Fruit fly (Drosophila melanogaster) whole organism, pupa: ENCODE measurements around the gene mdy.

Experiments used
- CG10348 ChIP-seq: fragments of 200-800 bp; sonication (Bioruptor generic); IDR thresholded peaks from 2 replicates; pipeline ENCODE4 v1.3.6; 2022; ENCODE audit warnings: missing biosample characterization, missing genetic modification characterization
- CG12605 ChIP-seq: fragments of 200-800 bp; sonication (Bioruptor generic); IDR thresholded peaks from 2 replicates; pipeline ENCODE4 v1.3.6; 2022; ENCODE audit warnings: missing biosample characterization, missing genetic modification characterization
- CG13204 ChIP-seq: fragments of 200-800 bp; sonication (Bioruptor generic); optimal IDR thresholded peaks from 2 replicates; lab custom pipeline; 2018; ENCODE audit warnings: missing biosample characterization, mild to moderate bottlenecking, missing genetic modification characterization, moderate library complexity
- CG14655 ChIP-seq: fragments of 200-800 bp; sonication (Bioruptor generic); optimal IDR thresholded peaks from 3 replicates; lab custom pipeline; 2017; ENCODE audit warnings: mild to moderate bottlenecking, missing biosample characterization, missing genetic modification reagents, missing genetic modification characterization
- CG15710 ChIP-seq: fragments of 200-800 bp; sonication (Bioruptor generic); optimal IDR thresholded peaks from 2 replicates; lab custom pipeline; 2018; ENCODE audit warnings: missing biosample characterization, mild to moderate bottlenecking, missing genetic modification characterization, moderate library complexity
- CG17806 ChIP-seq: fragments of 200-800 bp; sonication (Bioruptor generic); optimal IDR thresholded peaks from 2 replicates; lab custom pipeline; 2018; ENCODE audit warnings: missing biosample characterization, mild to moderate bottlenecking, missing genetic modification characterization, moderate library complexity
- CG32121 ChIP-seq: fragments of 200-800 bp; sonication (Bioruptor generic); IDR thresholded peaks from 2 replicates; pipeline ENCODE4 v1.3.6; 2022; ENCODE audit warnings: missing biosample characterization, missing genetic modification characterization
- CG34367 ChIP-seq: fragments of 200-800 bp; sonication (Bioruptor generic); optimal IDR thresholded peaks from 2 replicates; lab custom pipeline; 2018; ENCODE audit warnings: missing biosample characterization, mild to moderate bottlenecking, missing genetic modification characterization
- CG4496 ChIP-seq: fragments of 200-800 bp; sonication (Bioruptor generic); IDR thresholded peaks from 3 replicates; pipeline ENCODE4 v1.3.6; 2022; ENCODE audit warnings: missing biosample characterization, missing genetic modification characterization
- CG8159 ChIP-seq: fragments of 200-800 bp; sonication (Bioruptor generic); optimal IDR thresholded peaks from 3 replicates; lab custom pipeline; 2018; ENCODE audit warnings: missing biosample characterization, mild to moderate bottlenecking, missing genetic modification characterization, moderate library complexity
- CG8301 ChIP-seq: fragments of 200-800 bp; sonication (Bioruptor generic); optimal IDR thresholded peaks from 2 replicates; lab custom pipeline; 2018; ENCODE audit warnings: missing biosample characterization, mild to moderate bottlenecking, missing genetic modification characterization
- CG9948 ChIP-seq: fragments of 200-800 bp; sonication (Bioruptor generic); optimal IDR thresholded peaks from 2 replicates; lab custom pipeline; 2018; ENCODE audit warnings: missing biosample characterization, mild to moderate bottlenecking, missing genetic modification characterization, moderate library complexity
- D1 ChIP-seq: fragments of 200-800 bp; sonication (Bioruptor generic); optimal IDR thresholded peaks from 2 replicates; lab custom pipeline; 2018; ENCODE audit warnings: missing biosample characterization, mild to moderate bottlenecking, missing genetic modification characterization, moderate library complexity
- EcR ChIP-seq: fragments of 200-800 bp; sonication (Bioruptor generic); optimal IDR thresholded peaks from 3 replicates; lab custom pipeline; 2019; ENCODE audit warnings: missing biosample characterization, missing genetic modification characterization, mild to moderate bottlenecking, moderate library complexity, missing genetic modification reagents
- Ets98B ChIP-seq: fragments of 200-800 bp; sonication (Bioruptor generic); IDR thresholded peaks from 2 replicates; pipeline ENCODE4 v1.3.6; 2022; ENCODE audit warnings: missing biosample characterization, missing genetic modification characterization
- Pif1A ChIP-seq: fragments of 200-800 bp; sonication (Bioruptor generic); optimal IDR thresholded peaks from 3 replicates; lab custom pipeline; 2016; ENCODE audit warnings: missing biosample characterization, missing genetic modification characterization
- Pif1B ChIP-seq: fragments of 200-800 bp; sonication (Bioruptor generic); optimal IDR thresholded peaks from 3 replicates; lab custom pipeline; 2016; ENCODE audit warnings: missing biosample characterization, missing genetic modification characterization
- Snoo ChIP-seq: fragments of 200-800 bp; sonication (Bioruptor generic); optimal IDR thresholded peaks from 3 replicates; lab custom pipeline; 2017; ENCODE audit warnings: missing biosample characterization, mild to moderate bottlenecking, missing genetic modification characterization, inconsistent platforms
- fd96Ca ChIP-seq: fragments of 200-800 bp; sonication (Bioruptor generic); IDR thresholded peaks from 3 replicates; pipeline ENCODE4 v1.3.6; 2022; ENCODE audit warnings: missing biosample characterization, missing genetic modification characterization
- gl ChIP-seq: fragments of 200-800 bp; sonication (Bioruptor generic); optimal IDR thresholded peaks from 2 replicates; lab custom pipeline; 2018; ENCODE audit warnings: missing biosample characterization, mild to moderate bottlenecking, missing genetic modification characterization
- rn ChIP-seq: fragments of 200-800 bp; sonication (Bioruptor generic); IDR thresholded peaks from 2 replicates; pipeline ENCODE4 v1.3.6; 2022; ENCODE audit warnings: missing biosample characterization, missing genetic modification characterization

The mdy gene

dm6 chr2L:16791345-16791744 is 25.1 kb upstream of the mdy start, which contains the start of gene CG17928:
TSS of gene CG17928 (plus strand) at chr2L:16791568.
- TF ChIP-seq CG4496 (GFP tag; lab: Robert Waterston, UW) (peak; percentile 63; the same call in 2 of the 3 replicates), gl (no peak)

dm6 chr2L:16793970-16794369 is 22.5 kb upstream of the mdy start, which contains the start of gene Ugt37C2:
TSS of gene Ugt37C2 (plus strand) at chr2L:16794211.
- TF ChIP-seq Pif1B (GFP tag; lab: Kevin White, UChicago) (no peak), CG9948 (no peak), CG10348 (GFP tag; lab: Robert Waterston, UW) (no peak), CG4496 (GFP tag; lab: Robert Waterston, UW) (no peak), CG32121 (GFP tag; lab: Robert Waterston, UW) (no peak), CG13204 (GFP tag; lab: Kevin White, UChicago) (no peak), CG34367 (no peak), CG17806 (tag; lab: Kevin White, UChicago) (no peak), Ets98B (no peak), Pif1A (GFP tag; lab: Kevin White, UChicago) (no peak), CG14655 (GFP tag; lab: Kevin White, UChicago) (no peak), fd96Ca (no peak)

- TF ChIP-seq Ets98B (no peak), CG8159 (tag; lab: Kevin White, UChicago) (no peak), CG14655 (GFP tag; lab: Kevin White, UChicago) (no peak), CG32121 (GFP tag; lab: Robert Waterston, UW) (no peak), CG9948 (no peak), rn (no peak), EcR (GFP tag; lab: Kevin White, UChicago) (no peak), CG12605 (GFP tag; lab: Robert Waterston, UW) (no peak), CG10348 (GFP tag; lab: Robert Waterston, UW) (no peak), Pif1A (GFP tag; lab: Kevin White, UChicago) (no peak), Snoo (tag; lab: Kevin White, UChicago) (no peak), CG13204 (GFP tag; lab: Kevin White, UChicago) (no peak), CG4496 (GFP tag; lab: Robert Waterston, UW) (no peak), CG34367 (no peak), gl (no peak)
Measured at dm6 chr2L:16796104-16796645, 20.3 kb upstream of the mdy start, which contains the start of gene Ugt37E1. TSS of gene Ugt37E1 (plus strand) at chr2L:16796595.

DNA sequence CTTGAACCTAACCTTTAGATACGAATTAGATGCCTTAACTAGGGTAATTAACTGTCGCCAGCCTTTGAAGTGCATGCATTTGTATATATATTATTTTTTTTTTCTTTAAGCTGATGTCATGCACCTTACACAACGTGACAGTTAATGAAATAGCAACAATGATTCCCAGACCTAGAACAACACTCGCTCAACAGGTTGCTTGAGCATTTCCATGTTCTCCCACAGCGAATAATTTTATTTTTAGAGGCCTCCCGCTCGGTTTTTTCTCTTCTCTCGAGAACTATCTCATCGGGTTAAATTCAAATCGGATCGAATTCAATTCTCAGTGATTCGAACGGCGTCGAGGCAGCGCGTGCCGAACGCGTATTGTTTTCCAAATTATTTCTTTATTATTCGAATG is 17.8 kb upstream of the mdy start, which contains the start of gene Ugt37D1:
Gene Ugt37D1 (plus strand): TSS at position 321 of the 400 bp plus-strand sequence.
- TF ChIP-seq fd96Ca (0 out of 3 replicates have a peak, but pooled peaks have one; percentile 34), CG32121 (GFP tag; lab: Robert Waterston, UW) (0 out of 2 replicates have a peak, but pooled peaks have one; percentile 23), CG14655 (GFP tag; lab: Kevin White, UChicago) (no peak), CG8159 (tag; lab: Kevin White, UChicago) (no peak)

- TF ChIP-seq Pif1B (GFP tag; lab: Kevin White, UChicago) (no peak), CG8159 (tag; lab: Kevin White, UChicago) (no peak), CG32121 (GFP tag; lab: Robert Waterston, UW) (no peak), CG17806 (tag; lab: Kevin White, UChicago) (no peak), D1 (tag; lab: Kevin White, UChicago) (no peak), gl (no peak), CG4496 (GFP tag; lab: Robert Waterston, UW) (no peak), CG8301 (no peak), CG34367 (no peak), Snoo (tag; lab: Kevin White, UChicago) (no peak)
- TF ChIP-seq, all 21 proteins: peak for 0
Measured at dm6 chr2L:16799496-16799895, 17.0 kb upstream of the mdy start.

DNA sequence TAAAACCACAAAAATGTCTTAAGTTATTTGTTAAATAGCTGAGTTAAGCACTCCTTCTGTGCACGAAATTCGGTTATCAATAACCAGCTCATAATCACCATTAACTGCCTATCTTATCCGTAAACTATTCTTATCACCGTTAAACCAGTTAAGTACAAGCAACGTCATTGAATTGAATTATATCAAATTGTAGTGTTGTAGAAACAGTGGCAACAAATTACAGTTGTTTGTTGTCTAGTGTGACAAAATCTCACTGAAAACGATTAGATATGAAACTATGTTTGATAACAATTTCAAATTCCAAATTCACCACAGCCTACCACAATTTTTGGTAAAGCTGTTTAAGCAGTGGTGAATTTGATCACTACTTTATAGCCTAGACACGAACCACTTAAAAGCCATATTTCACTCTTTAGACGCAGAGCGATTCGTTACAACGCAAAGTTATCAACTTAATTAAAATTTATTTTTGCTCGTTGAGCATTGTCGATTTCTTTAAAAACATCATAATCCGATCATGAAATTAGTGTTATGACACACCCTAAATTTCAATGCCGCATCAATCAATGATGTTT is 14.8 kb upstream of the mdy start:
- TF ChIP-seq gl (no peak), CG32121 (GFP tag; lab: Robert Waterston, UW) (no peak), CG14655 (GFP tag; lab: Kevin White, UChicago) (no peak), CG15710 (no peak), rn (no peak), Ets98B (no peak)

dm6 chr2L:16803638-16804037 is 12.8 kb upstream of the mdy start:
- TF ChIP-seq Ets98B (peak; percentile 34), CG9948 (peak; percentile 4), CG17806 (tag; lab: Kevin White, UChicago) (no peak), CG13204 (GFP tag; lab: Kevin White, UChicago) (no peak), CG8301 (peak; percentile 15), CG12605 (GFP tag; lab: Robert Waterston, UW) (peak; percentile 21; the same call in 1 of the 2 replicates), Pif1A (GFP tag; lab: Kevin White, UChicago) (peak; percentile 7), fd96Ca (no peak), CG4496 (GFP tag; lab: Robert Waterston, UW) (0 out of 3 replicates have a peak, but pooled peaks have one; percentile 48)
